Fruit fly (Drosophila melanogaster) whole organism, wandering third instar larva: ENCODE data around the gene CG31388.

Experiments used
- Abd-B ChIP-seq: fragments of >200 bp; optimal IDR thresholded peaks from 2 replicates; lab custom pipeline; 2017; ENCODE audit warnings: missing biosample characterization, missing genetic modification characterization
- CG32264 ChIP-seq: fragments of 200-800 bp; sonication (Bioruptor generic); optimal IDR thresholded peaks from 2 replicates; lab custom pipeline; 2016; ENCODE audit warnings: missing biosample characterization, missing genetic modification characterization
- CG9705 ChIP-seq: fragments of 200-800 bp; sonication (Bioruptor generic); optimal IDR thresholded peaks from 2 replicates; lab custom pipeline; 2018; ENCODE audit warnings: missing biosample characterization, mild to moderate bottlenecking, missing genetic modification characterization
- CrebA ChIP-seq: fragments of 200-800 bp; sonication (Bioruptor generic); optimal IDR thresholded peaks from 2 replicates; lab custom pipeline; 2016; ENCODE audit warnings: missing biosample characterization, mild to moderate bottlenecking, missing genetic modification characterization, borderline replicate concordance
- Dfd ChIP-seq: fragments of >200 bp; optimal IDR thresholded peaks from 2 replicates; lab custom pipeline; 2017; ENCODE audit warnings: missing biosample characterization, missing genetic modification characterization
- Dif ChIP-seq: fragments of 200-275, 200-300 bp; sonication (Bioruptor generic); optimal IDR thresholded peaks from 2 replicates; lab custom pipeline; 2018; ENCODE audit warnings: missing biosample characterization, missing genetic modification characterization; ENCODE audit not compliant: partially characterized antibody
- GATAd ChIP-seq: sonication (Bioruptor generic); optimal IDR thresholded peaks from 2 replicates; lab custom pipeline; 2016; ENCODE audit warnings: missing biosample characterization, missing genetic modification characterization
- HLH106 ChIP-seq: fragments of 200-800 bp; optimal IDR thresholded peaks from 3 replicates; lab custom pipeline; 2019; ENCODE audit warnings: missing biosample characterization, mild to moderate bottlenecking, missing genetic modification characterization, moderate library complexity
- Hnf4 ChIP-seq: fragments of 200-800 bp; sonication (Bioruptor generic); optimal IDR thresholded peaks from 2 replicates; lab custom pipeline; 2016; ENCODE audit warnings: missing biosample characterization, mild to moderate bottlenecking, missing genetic modification characterization
- Hr78 ChIP-seq: fragments of >200 bp; optimal IDR thresholded peaks from 2 replicates; lab custom pipeline; 2017; ENCODE audit warnings: missing biosample characterization, missing genetic modification characterization
- Hr83 ChIP-seq: fragments of 200-300 bp; sonication (Bioruptor generic); optimal IDR thresholded peaks from 2 replicates; lab custom pipeline; 2016; ENCODE audit warnings: missing biosample characterization, mild to moderate bottlenecking, missing genetic modification characterization, moderate library complexity; ENCODE audit not compliant: poor library complexity, severe bottlenecking
- Jra ChIP-seq: sonication (Bioruptor generic); optimal IDR thresholded peaks from 2 replicates; lab custom pipeline; 2016; ENCODE audit warnings: missing biosample characterization, missing genetic modification characterization
- Myc ChIP-seq: fragments of >200 bp; optimal IDR thresholded peaks from 2 replicates; lab custom pipeline; 2017
- OdsH ChIP-seq: fragments of 200-800 bp; sonication (Bioruptor generic); optimal IDR thresholded peaks from 2 replicates; lab custom pipeline; 2016; ENCODE audit warnings: missing biosample characterization, mild to moderate bottlenecking, missing genetic modification characterization
- Rel ChIP-seq, 2 experiments: fragments of 200-800 bp; sonication (Bioruptor generic) in 1 of 2; optimal IDR thresholded peaks; 2 replicates in 1 of 2; 3 replicates in 1 of 2; lab custom pipeline; 2016 to 2019; ENCODE audit warnings: mild to moderate bottlenecking in 2 of 2, missing biosample characterization in 2 of 2, missing genetic modification characterization in 2 of 2, moderate library complexity in 1 of 2
- Sp1 ChIP-seq: fragments of 200-800 bp; sonication (Bioruptor generic); optimal IDR thresholded peaks from 3 replicates; lab custom pipeline; 2019; ENCODE audit warnings: missing biosample characterization, mild to moderate bottlenecking, missing genetic modification characterization, moderate library complexity
- Vsx2 ChIP-seq: fragments of 200-300, 225-300 bp; sonication (Bioruptor generic); optimal IDR thresholded peaks from 2 replicates; lab custom pipeline; 2018; ENCODE audit warnings: missing biosample characterization, missing genetic modification characterization; ENCODE audit not compliant: partially characterized antibody
- br ChIP-seq: fragments of 200-800 bp; sonication (Bioruptor generic); optimal IDR thresholded peaks from 2 replicates; lab custom pipeline; 2016; ENCODE audit warnings: missing biosample characterization, missing genetic modification characterization
- brk ChIP-seq: fragments of 200-800 bp; sonication (Bioruptor generic); optimal IDR thresholded peaks from 2 replicates; lab custom pipeline; 2016; ENCODE audit warnings: missing biosample characterization, mild to moderate bottlenecking, missing genetic modification characterization
- dl ChIP-seq, 2 experiments: fragments of 175-275, 200-275 bp in 1 of 2; fragments of 200-275 bp in 1 of 2; sonication (Bioruptor generic); optimal IDR thresholded peaks; lab custom pipeline; 2018; ENCODE audit warnings: mild to moderate bottlenecking in 2 of 2, missing biosample characterization in 2 of 2, missing genetic modification characterization in 2 of 2, moderate library complexity in 2 of 2; ENCODE audit not compliant: partially characterized antibody in 2 of 2, insufficient read depth in 1 of 2
- dmrt93B ChIP-seq: fragments of 200-800 bp; sonication (Bioruptor generic); optimal IDR thresholded peaks from 2 replicates; lab custom pipeline; 2018; ENCODE audit warnings: missing biosample characterization, mild to moderate bottlenecking, missing genetic modification characterization
- dsf ChIP-seq: sonication (Bioruptor generic); optimal IDR thresholded peaks from 2 replicates; lab custom pipeline; 2016; ENCODE audit warnings: missing biosample characterization, missing genetic modification characterization, borderline replicate concordance
- foxo ChIP-seq, 2 experiments: fragments of 200-800 bp; sonication (Bioruptor generic); optimal IDR thresholded peaks; 2 replicates in 1 of 2; 3 replicates in 1 of 2; lab custom pipeline; 2016 to 2017; ENCODE audit warnings: missing biosample characterization in 2 of 2, missing genetic modification characterization in 2 of 2
- fru ChIP-seq: fragments of 200-800 bp; sonication (Bioruptor generic); optimal IDR thresholded peaks from 3 replicates; lab custom pipeline; 2016; ENCODE audit warnings: missing biosample characterization, mild to moderate bottlenecking, missing genetic modification characterization
- h ChIP-seq: fragments of 200-800 bp; sonication (Bioruptor generic); optimal IDR thresholded peaks from 3 replicates; lab custom pipeline; 2016; ENCODE audit warnings: missing biosample characterization, mild to moderate bottlenecking, missing genetic modification characterization
- jim ChIP-seq: fragments of 175-275, 200-325 bp; sonication (Bioruptor generic); optimal IDR thresholded peaks from 2 replicates; lab custom pipeline; 2016; ENCODE audit warnings: missing biosample characterization, mild to moderate bottlenecking, missing genetic modification characterization
- lola ChIP-seq: fragments of >200 bp; optimal IDR thresholded peaks from 2 replicates; lab custom pipeline; 2017; ENCODE audit warnings: missing biosample characterization, missing genetic modification characterization
- pan ChIP-seq: fragments of >200 bp; optimal IDR thresholded peaks from 2 replicates; lab custom pipeline; 2017
- rgr ChIP-seq: fragments of 200-800 bp; sonication (Bioruptor generic); optimal IDR thresholded peaks from 3 replicates; lab custom pipeline; 2016; ENCODE audit warnings: missing biosample characterization, mild to moderate bottlenecking, missing genetic modification characterization
- sage ChIP-seq: fragments of 200-800 bp; sonication (Bioruptor generic); optimal IDR thresholded peaks from 2 replicates; lab custom pipeline; 2016; ENCODE audit warnings: missing biosample characterization, mild to moderate bottlenecking, missing genetic modification characterization
- tai ChIP-seq: sonication (Bioruptor generic); optimal IDR thresholded peaks from 2 replicates; lab custom pipeline; 2016; ENCODE audit warnings: missing biosample characterization, missing genetic modification characterization
- usp ChIP-seq: fragments of >200 bp; optimal IDR thresholded peaks from 2 replicates; lab custom pipeline; 2017; ENCODE audit warnings: missing biosample characterization, missing genetic modification characterization
- woc ChIP-seq: sonication (Bioruptor generic); optimal IDR thresholded peaks from 2 replicates; lab custom pipeline; 2016; ENCODE audit warnings: missing biosample characterization, mild to moderate bottlenecking, missing genetic modification characterization

Gene CG31388

dm6 chr3R:11230392-11230791 lies 7.2 kb upstream of the CG31388 start, which contains the start of gene GCC88:
GCC88 (minus strand) TSS chr3R:11230600.
- TF ChIP-seq Dfd (GFP tag; lab: Kevin White, UChicago) (no peak), CG9705 (GFP tag; lab: Kevin White, UChicago) (no peak), HLH106 (tag; lab: Kevin White, UChicago) (no peak), usp (GFP tag; lab: Kevin White, UChicago) (no peak), Sp1 (GFP tag; lab: Kevin White, UChicago) (no peak), Vsx2 (GFP tag; lab: Kevin White, UChicago) (no peak), Hr78 (GFP tag; lab: Kevin White, UChicago) (no peak), CrebA (GFP tag; lab: Kevin White, UChicago) (no peak), jim (GFP tag; lab: Kevin White, UChicago) (no peak), Rel (GFP tag; optimal IDR thresholded peaks at IDR 0.05; lab: Kevin White, UChicago) (no peak), Rel (tag; optimal IDR thresholded peaks at IDR 0.05; lab: Kevin White, UChicago) (no peak), foxo (GFP tag; optimal IDR thresholded peaks at IDR 0.05; lab: Kevin White, UChicago) (no peak), brk (GFP tag; lab: Kevin White, UChicago) (no peak), OdsH (GFP tag; lab: Kevin White, UChicago) (no peak), br (no peak)

- TF ChIP-seq CrebA (GFP tag; lab: Kevin White, UChicago) = no peak
- no peak for TF ChIP-seq lola (GFP tag; lab: Kevin White, UChicago)
- no peak for TF ChIP-seq Myc
- no peak for TF ChIP-seq h
- no peak for TF ChIP-seq Hnf4 (GFP tag; lab: Kevin White, UChicago)
- TF ChIP-seq Dfd (GFP tag; lab: Kevin White, UChicago) = no peak
- TF ChIP-seq CG32264 (GFP tag; lab: Kevin White, UChicago) = no peak
- no peak for TF ChIP-seq sage (GFP tag; lab: Kevin White, UChicago)
- no peak for TF ChIP-seq tai (GFP tag; lab: Kevin White, UChicago)
Measured at dm6 chr3R:11231037-11231436, 6.6 kb upstream of the CG31388 start.

- no peak for TF ChIP-seq Dif
- peak; percentile 2 for TF ChIP-seq Myc
- no peak for TF ChIP-seq Rel (GFP tag; optimal IDR thresholded peaks at IDR 0.05; lab: Kevin White, UChicago)
- TF ChIP-seq Rel (tag; optimal IDR thresholded peaks at IDR 0.05; lab: Kevin White, UChicago) = peak; percentile 37
- TF ChIP-seq dsf (GFP tag; lab: Kevin White, UChicago) = no peak
- TF ChIP-seq sage (GFP tag; lab: Kevin White, UChicago) = no peak
- TF ChIP-seq, all 38 proteins: peak for 2
Measured at dm6 chr3R:11231705-11232261, 5.8 kb upstream of the CG31388 start, which contains the start of the genes CG17187 and Dph3. CG17187 (minus strand) TSS chr3R:11231879. Dph3 (plus strand) TSS chr3R:11231912.

- TF ChIP-seq Rel (GFP tag; optimal IDR thresholded peaks at IDR 0.05; lab: Kevin White, UChicago) = no peak
- TF ChIP-seq Rel (tag; optimal IDR thresholded peaks at IDR 0.05; lab: Kevin White, UChicago) = peak; percentile 98
- TF ChIP-seq pan = no peak
Measured at dm6 chr3R:11234918-11235371, 2.7 kb upstream of the CG31388 start, which contains the start of the genes Arfip and CG17721. Arfip (minus strand) TSS chr3R:11235013. CG17721 (plus strand) TSS chr3R:11235140.

dm6 chr3R:11236041-11236440 lies 1.6 kb upstream of the CG31388 start, which contains the start of gene CG31441:
CG31441 (plus strand) TSS chr3R:11236286.
- TF ChIP-seq dmrt93B = no peak
- peak; percentile 31 for TF ChIP-seq Hr83 (GFP tag; lab: Kevin White, UChicago)
- TF ChIP-seq Rel (GFP tag; optimal IDR thresholded peaks at IDR 0.05; lab: Kevin White, UChicago) = no peak
- TF ChIP-seq Rel (tag; optimal IDR thresholded peaks at IDR 0.05; lab: Kevin White, UChicago) = no peak
- TF ChIP-seq dl (GFP tag; optimal IDR thresholded peaks at IDR 0.05; lab: Kevin White, UChicago; ENCODE audit: insufficient read depth in 1 of 2, partially characterized antibody in 2 of 2) = no peak

- TF ChIP-seq Vsx2 (GFP tag; lab: Kevin White, UChicago) (no peak), CG32264 (GFP tag; lab: Kevin White, UChicago) (no peak), fru (GFP tag; lab: Kevin White, UChicago) (no peak), GATAd (no peak), Hr83 (GFP tag; lab: Kevin White, UChicago) (no peak), rgr (no peak), pan (no peak), Myc (no peak), Dif (no peak), brk (GFP tag; lab: Kevin White, UChicago) (no peak), CG9705 (GFP tag; lab: Kevin White, UChicago) (no peak), h (no peak), Rel (GFP tag; optimal IDR thresholded peaks at IDR 0.05; lab: Kevin White, UChicago) (no peak), Rel (tag; optimal IDR thresholded peaks at IDR 0.05; lab: Kevin White, UChicago) (no peak), woc (no peak), Dfd (GFP tag; lab: Kevin White, UChicago) (no peak), Jra (GFP tag; lab: Kevin White, UChicago) (no peak), Hr78 (GFP tag; lab: Kevin White, UChicago) (no peak), jim (GFP tag; lab: Kevin White, UChicago) (no peak), OdsH (GFP tag; lab: Kevin White, UChicago) (no peak), Abd-B (GFP tag; lab: Kevin White, UChicago) (no peak)
Measured at dm6 chr3R:11240891-11241290, 3.3 kb downstream of the CG31388 start, which contains the start of the genes scpr-B and scpr-A. scpr-B (minus strand) TSS chr3R:11240991. scpr-A (plus strand) TSS chr3R:11241183.
